Fruit fly (Drosophila melanogaster): ENCODE measurements around the gene Elp1.
A peak's percentile ranks its signal among the peaks of the same experiment; 100 is the strongest.

Elp1 gene

dm6 chr3R:11613252-11614036, 37.3 kb upstream of the Elp1 start (continued):
- TF ChIP-seq trem (tag; optimal IDR thresholded peaks at IDR 0.05), result peak; percentile 60
- peak in 1 of 3 experiments; percentile 32 for TF ChIP-seq lola (GFP tag; optimal IDR thresholded peaks at IDR 0.05)
- peak; percentile 69 for TF ChIP-seq CG1647 (GFP tag; optimal IDR thresholded peaks at IDR 0.05)
- TF ChIP-seq ham (GFP tag; IDR thresholded peaks at IDR 0.05), result no peak
- peak; percentile 43 for TF ChIP-seq CG12659 (GFP tag; optimal IDR thresholded peaks at IDR 0.05)
- TF ChIP-seq CG3995 (GFP tag; optimal IDR thresholded peaks at IDR 0.05), result no peak
- peak; percentile 40; the same call in 1 of the 2 replicates for TF ChIP-seq Ada2b (GFP tag; IDR thresholded peaks at IDR 0.05)
- TF ChIP-seq Sry-δ (GFP tag; optimal IDR thresholded peaks at IDR 0.05), result peak; percentile 24
- TF ChIP-seq CG34376 (GFP tag; optimal IDR thresholded peaks at IDR 0.05), result no peak
- TF ChIP-seq CG13424 (tag; optimal IDR thresholded peaks at IDR 0.05), result peak; percentile 44
- TF ChIP-seq Hr51 (GFP tag; optimal IDR thresholded peaks at IDR 0.05), result peak; percentile 48 to 54
- TF ChIP-seq hb (GFP tag; IDR thresholded peaks at IDR 0.05; ENCODE audit: partially characterized antibody), result no peak
- TF ChIP-seq CG7987 (GFP tag; optimal IDR thresholded peaks at IDR 0.05), result peak; percentile 48
- no peak for TF ChIP-seq CG17186 (GFP tag; optimal IDR thresholded peaks at IDR 0.05)
- no peak for TF ChIP-seq sc (optimal IDR thresholded peaks at IDR 0.05)
- TF ChIP-seq sc (GFP tag; optimal IDR thresholded peaks at IDR 0.05), result peak; percentile 22
- TF ChIP-seq dysf (GFP tag; IDR thresholded peaks at IDR 0.05), result peak; percentile 78
- TF ChIP-seq Sox102F (GFP tag; optimal IDR thresholded peaks at IDR 0.05), result peak; percentile 76
- TF ChIP-seq zfh2 (GFP tag; optimal IDR thresholded peaks at IDR 0.05), result peak; percentile 3
- TF ChIP-seq CG8924 (tag; optimal IDR thresholded peaks at IDR 0.05), result no peak
- TF ChIP-seq nmo (GFP tag; optimal IDR thresholded peaks at IDR 0.05), result peak; percentile 66
- peak; percentile 55; the same call in 1 of the 3 replicates for TF ChIP-seq so (GFP tag; IDR thresholded peaks at IDR 0.05)
- TF ChIP-seq chm (GFP tag; IDR thresholded peaks at IDR 0.05), result peak; percentile 12; the same call in 1 of the 2 replicates
- peak; percentile 55; the same call in 1 of the 2 replicates for TF ChIP-seq CG7372 (GFP tag; IDR thresholded peaks at IDR 0.05)
- TF ChIP-seq CG8281 (tag; optimal IDR thresholded peaks at IDR 0.05), result no peak
- peak; percentile 45 for TF ChIP-seq Ssrp (tag; optimal IDR thresholded peaks at IDR 0.05)
- TF ChIP-seq CG6654 (GFP tag; optimal IDR thresholded peaks at IDR 0.05), result no peak
- peak; percentile 89 for TF ChIP-seq CG11247 (GFP tag; IDR thresholded peaks at IDR 0.05)
- TF ChIP-seq Xrp1 (GFP tag; IDR thresholded peaks at IDR 0.05), result peak; percentile 56
- TF ChIP-seq CG10321 (GFP tag; IDR thresholded peaks at IDR 0.05), result no peak
- peak; percentile 1 for TF ChIP-seq CG17802 (tag; optimal IDR thresholded peaks at IDR 0.05)
- no peak for TF ChIP-seq GATAe (GFP tag; conservative IDR thresholded peaks at IDR 0.05)
- TF ChIP-seq CG6683 (GFP tag; optimal IDR thresholded peaks at IDR 0.05), result no peak
- TF ChIP-seq tgo (GFP tag; IDR thresholded peaks at IDR 0.05), result peak; percentile 65
- TF ChIP-seq br (optimal IDR thresholded peaks at IDR 0.05), result no peak
- no peak for TF ChIP-seq bowl (GFP tag; IDR thresholded peaks at IDR 0.05)
- TF ChIP-seq sug (tag; optimal IDR thresholded peaks at IDR 0.05), result peak; percentile 64
- TF ChIP-seq Optix (GFP tag; IDR thresholded peaks at IDR 0.05), result 0 out of 3 replicates have a peak, but pooled peaks have one; percentile 36
- TF ChIP-seq CG14710 (tag; optimal IDR thresholded peaks at IDR 0.05), result peak; percentile 47
- peak; percentile 51 for TF ChIP-seq CG12155 (GFP tag; optimal IDR thresholded peaks at IDR 0.05)
- peak; percentile 46 for TF ChIP-seq Hmr (GFP tag; optimal IDR thresholded peaks at IDR 0.05)
- no peak for TF ChIP-seq jing (GFP tag; optimal IDR thresholded peaks at IDR 0.05)
- TF ChIP-seq MBD-R2 (GFP tag; IDR thresholded peaks at IDR 0.05), result no peak
- no peak for TF ChIP-seq CG4328 (GFP tag; optimal IDR thresholded peaks at IDR 0.05)
- no peak for TF ChIP-seq Tbp (GFP tag; optimal IDR thresholded peaks at IDR 0.05)
- TF ChIP-seq CG17829 (tag; optimal IDR thresholded peaks at IDR 0.05), result peak; percentile 78
- peak; percentile 24 for TF ChIP-seq pzg (GFP tag; optimal IDR thresholded peaks at IDR 0.05)
- TF ChIP-seq hth (optimal IDR thresholded peaks at IDR 0.05), result no peak
- no peak for TF ChIP-seq nerfin-1 (tag; optimal IDR thresholded peaks at IDR 0.05)
